Fruit fly (Drosophila melanogaster) whole organism, adult: ENCODE measurements around the gene mkg-p.

Experiments used
- CG11617 ChIP-seq: fragments of 200-800 bp; sonication (Bioruptor generic); optimal IDR thresholded peaks from 2 replicates; lab custom pipeline; 2017; ENCODE audit warnings: mild to moderate bottlenecking, missing biosample characterization, missing genetic modification reagents, missing genetic modification characterization
- CG12768 ChIP-seq: fragments of 200-800 bp; sonication (Bioruptor generic); optimal IDR thresholded peaks from 2 replicates; lab custom pipeline; 2017; ENCODE audit warnings: missing biosample characterization, missing genetic modification characterization, mild to moderate bottlenecking, moderate library complexity, missing genetic modification reagents
- CG14711 ChIP-seq: fragments of 200-800 bp; sonication (Bioruptor generic); optimal IDR thresholded peaks from 2 replicates; lab custom pipeline; 2018; ENCODE audit warnings: missing biosample characterization, mild to moderate bottlenecking, missing genetic modification characterization, moderate library complexity
- CG1620 ChIP-seq: fragments of 200-800 bp; sonication (Bioruptor generic); optimal IDR thresholded peaks from 2 replicates; lab custom pipeline; 2016; ENCODE audit warnings: missing biosample characterization, missing genetic modification characterization
- CG33017 ChIP-seq: fragments of 200-800 bp; sonication (Bioruptor generic); optimal IDR thresholded peaks from 2 replicates; lab custom pipeline; 2018; ENCODE audit warnings: missing biosample characterization, mild to moderate bottlenecking, missing genetic modification characterization, moderate library complexity
- CG7101 ChIP-seq: fragments of 200-800 bp; sonication (Bioruptor generic); optimal IDR thresholded peaks from 2 replicates; lab custom pipeline; 2018; ENCODE audit warnings: missing biosample characterization, mild to moderate bottlenecking, missing genetic modification characterization, moderate library complexity
- Clk ChIP-seq: fragments of 200-800 bp; sonication (Bioruptor generic); optimal IDR thresholded peaks from 2 replicates; lab custom pipeline; 2017; ENCODE audit warnings: missing biosample characterization, missing genetic modification characterization
- Crg-1 ChIP-seq: fragments of 200-800 bp; sonication (Bioruptor generic); optimal IDR thresholded peaks from 2 replicates; lab custom pipeline; 2016; ENCODE audit warnings: missing biosample characterization, missing genetic modification characterization
- Hr96 ChIP-seq: fragments of 200-800 bp; sonication (Bioruptor generic); optimal IDR thresholded peaks from 2 replicates; lab custom pipeline; 2016; ENCODE audit warnings: missing biosample characterization, missing genetic modification characterization
- bab1 ChIP-seq: fragments of 200-800 bp; sonication (Bioruptor generic); optimal IDR thresholded peaks from 3 replicates; lab custom pipeline; 2019; ENCODE audit warnings: missing biosample characterization, mild to moderate bottlenecking, missing genetic modification characterization, moderate library complexity
- cic ChIP-seq: fragments of 200-800 bp; sonication (Bioruptor generic); optimal IDR thresholded peaks from 2 replicates; lab custom pipeline; 2017; ENCODE audit warnings: missing biosample characterization, mild to moderate bottlenecking, missing genetic modification characterization, moderate library complexity
- ovo ChIP-seq: fragments of 200-800 bp; sonication (Bioruptor generic); optimal IDR thresholded peaks from 2 replicates; lab custom pipeline; 2016; ENCODE audit warnings: missing biosample characterization, missing genetic modification characterization
- pad ChIP-seq: fragments of 200-800 bp; sonication (Bioruptor generic); optimal IDR thresholded peaks from 3 replicates; lab custom pipeline; 2017; ENCODE audit warnings: missing biosample characterization, missing genetic modification characterization, mild to moderate bottlenecking, moderate library complexity, missing genetic modification reagents

- no peak for TF ChIP-seq Clk (GFP tag; lab: Kevin White, UChicago)
- TF ChIP-seq bab1 (GFP tag; lab: Kevin White, UChicago) = no peak
- TF ChIP-seq cic (GFP tag; lab: Kevin White, UChicago) = no peak
- no peak for TF ChIP-seq CG33017 (tag; lab: Kevin White, UChicago)
- no peak for TF ChIP-seq CG7101 (tag; lab: Kevin White, UChicago)
- no peak for TF ChIP-seq Crg-1
- TF ChIP-seq CG11617 (GFP tag; lab: Kevin White, UChicago) = no peak
- TF ChIP-seq CG12768 (GFP tag; lab: Kevin White, UChicago) = no peak
- TF ChIP-seq CG1620 = no peak
- TF ChIP-seq pad (GFP tag; lab: Kevin White, UChicago) = no peak
- TF ChIP-seq ovo (GFP tag; lab: Kevin White, UChicago) = no peak
- TF ChIP-seq Hr96 (GFP tag; lab: Kevin White, UChicago) = no peak
- TF ChIP-seq CG14711 (tag; lab: Kevin White, UChicago) = no peak
Measured at dm6 chr3L:8394132-8394531, 10.9 kb downstream of the mkg-p start.
